Worm (Caenorhabditis elegans): ENCODE data around the gene nep-25.

The nep-25 gene

ce11 chrII:5841866-5842265 is at the start of gene nep-25:
Gene nep-25 (plus strand): TSS chrII:5842240.
- TF ChIP-seq lir-3 (tag; optimal IDR thresholded peaks at IDR 0.05; ENCODE audit: poor library complexity): no peak
- no peak for TF ChIP-seq nhr-85 (tag)
- TF ChIP-seq ces-1 (GFP tag; optimal IDR thresholded peaks at IDR 0.05): no peak
- no peak for TF ChIP-seq fkh-4 (tag; optimal IDR thresholded peaks at IDR 0.05; ENCODE audit: borderline replicate concordance)
- TF ChIP-seq aly-2 (tag; optimal IDR thresholded peaks at IDR 0.05): no peak
- TF ChIP-seq aha-1 (tag; optimal IDR thresholded peaks at IDR 0.05): no peak
- no peak for TF ChIP-seq lin-39 (tag; optimal IDR thresholded peaks at IDR 0.05)
- no peak for TF ChIP-seq F16B12.6 (tag; optimal IDR thresholded peaks at IDR 0.05)
- no peak for TF ChIP-seq nhr-237 (tag; optimal IDR thresholded peaks at IDR 0.05)
- no peak for TF ChIP-seq unc-98 (GFP tag; IDR thresholded peaks at IDR 0.05)

- TF ChIP-seq isw-1 (GFP tag; IDR thresholded peaks at IDR 0.05) (no peak), zip-4 (GFP tag; optimal IDR thresholded peaks at IDR 0.05) (no peak), pag-3 (tag; optimal IDR thresholded peaks at IDR 0.05; ENCODE audit: borderline replicate concordance, insufficient read depth) (no peak), snpc-4 (tag; optimal IDR thresholded peaks at IDR 0.05) (no peak), fkh-8 (tag; optimal IDR thresholded peaks at IDR 0.05) (no peak), ceh-90 (tag; optimal IDR thresholded peaks at IDR 0.05) (no peak), lin-14 (GFP tag; optimal IDR thresholded peaks at IDR 0.05) (no peak), snu-23 (GFP tag; optimal IDR thresholded peaks at IDR 0.05) (no peak), nhr-77 (tag; optimal IDR thresholded peaks at IDR 0.05) (no peak), lsy-2 (tag; optimal IDR thresholded peaks at IDR 0.05) (no peak), aha-1 (tag; optimal IDR thresholded peaks at IDR 0.05) (no peak), nhr-19 (GFP tag; conservative IDR thresholded peaks at IDR 0.05) (no peak), ceh-88 (GFP tag; IDR thresholded peaks at IDR 0.05) (no peak), ceh-63 (GFP tag; optimal IDR thresholded peaks at IDR 0.05) (no peak), unc-98 (GFP tag; IDR thresholded peaks at IDR 0.05) (no peak), nhr-237 (tag; optimal IDR thresholded peaks at IDR 0.05) (no peak)
Measured at ce11 chrII:5792490-5792889, 49.5 kb upstream of the nep-25 start, which contains the start of gene K05F1.14. Gene K05F1.14 (minus strand): TSS chrII:5792590.

ce11 chrII:5794195-5794594 is 47.8 kb upstream of the nep-25 start, which contains the start of gene acdh-8:
Gene acdh-8 (plus strand): TSS chrII:5794495.
- TF ChIP-seq lin-13 (GFP tag; optimal IDR thresholded peaks at IDR 0.05) (no peak), egl-27 (tag; optimal IDR thresholded peaks at IDR 0.05) (no peak), pqm-1 (tag; optimal IDR thresholded peaks at IDR 0.05) (no peak), nhr-47 (tag; optimal IDR thresholded peaks at IDR 0.05) (no peak), C04F5.9 (tag; optimal IDR thresholded peaks at IDR 0.05) (no peak), C34B4.2 (tag; optimal IDR thresholded peaks at IDR 0.05) (no peak), aly-2 (tag; optimal IDR thresholded peaks at IDR 0.05) (no peak), skn-1 (tag; optimal IDR thresholded peaks at IDR 0.05) (no peak), irx-1 (tag; optimal IDR thresholded peaks at IDR 0.05) (no peak), zip-4 (GFP tag; optimal IDR thresholded peaks at IDR 0.05) (no peak), elt-2 (tag; optimal IDR thresholded peaks at IDR 0.05) (no peak), ztf-4 (tag; optimal IDR thresholded peaks at IDR 0.05) (no peak), lsy-2 (tag; optimal IDR thresholded peaks at IDR 0.05) (no peak)

- TF ChIP-seq skn-1 (tag; optimal IDR thresholded peaks at IDR 0.05) (no peak), nhr-28 (tag; optimal IDR thresholded peaks at IDR 0.05) (no peak), ces-1 (GFP tag; optimal IDR thresholded peaks at IDR 0.05) (no peak), lsy-2 (tag; optimal IDR thresholded peaks at IDR 0.05) (no peak), lin-15B (tag; optimal IDR thresholded peaks at IDR 0.05) (no peak), lir-3 (tag; optimal IDR thresholded peaks at IDR 0.05; ENCODE audit: poor library complexity) (no peak), elt-2 (tag; optimal IDR thresholded peaks at IDR 0.05) (no peak), rnt-1 (tag; optimal IDR thresholded peaks at IDR 0.05) (no peak), unc-130 (tag; optimal IDR thresholded peaks at IDR 0.05) (no peak), fkh-10 (GFP tag; optimal IDR thresholded peaks at IDR 0.05) (no peak), elt-3 (tag; optimal IDR thresholded peaks at IDR 0.05) (no peak), xbp-1 (tag; optimal IDR thresholded peaks at IDR 0.05) (no peak), pax-3 (tag; optimal IDR thresholded peaks at IDR 0.05) (no peak), C34B4.2 (tag; optimal IDR thresholded peaks at IDR 0.05) (no peak)
Measured at ce11 chrII:5797348-5797977, 44.6 kb upstream of the nep-25 start, which contains the start of the genes msp-63 and msp-142. Gene msp-63 (minus strand): TSS chrII:5797448. Gene msp-142 (plus strand): TSS chrII:5797927.

Measured in whole organism, L1 larva.